Worm (Caenorhabditis elegans): ENCODE measurements around the gene asp-8.

- no peak for TF ChIP-seq lin-13 (GFP tag; optimal IDR thresholded peaks at IDR 0.05)
- no peak for TF ChIP-seq nhr-77 (tag; optimal IDR thresholded peaks at IDR 0.05)
- TF ChIP-seq ama-1 (optimal IDR thresholded peaks at IDR 0.05) = no peak
Observed at ce11 chrV:3044837-3045236, 20.5 kb downstream of the asp-8 start, which contains the start of gene F59D6.1.

Measured in whole organism, L1 larva.